Worm (Caenorhabditis elegans) whole organism, young adult: ENCODE data around the gene nhr-115.

Experiments used
- K12H6.12 ChIP-seq: fragments of 200-800 bp; sonication (Bioruptor generic); optimal IDR thresholded peaks from 2 replicates; lab custom pipeline; 2018; ENCODE audit warnings: mild to moderate bottlenecking, missing genetic modification characterization, missing compliant biosample characterization
- ama-1 ChIP-seq, 3 experiments: fragments of 150-350 bp in 1 of 3; sonication (generic microtip) in 2 of 3; optimal IDR thresholded peaks; 2 replicates each; lab custom pipeline; 2014 to 2018; ENCODE audit warnings: missing biosample characterization in 2 of 3, missing genetic modification characterization in 2 of 3, missing genetic modification reagents in 2 of 3
- lin-40 ChIP-seq: sonication (generic microtip); optimal IDR thresholded peaks from 2 replicates; lab custom pipeline; 2016; ENCODE audit warnings: missing genetic modification characterization, mild to moderate bottlenecking, missing compliant biosample characterization, missing genotype, missing genetic modification reagents
- tlf-1 ChIP-seq: fragments of 200-800 bp; sonication (Bioruptor generic); optimal IDR thresholded peaks from 2 replicates; lab custom pipeline; 2018; ENCODE audit warnings: mild to moderate bottlenecking, missing genetic modification characterization, missing compliant biosample characterization

- TF ChIP-seq ama-1 (optimal IDR thresholded peaks at IDR 0.05; lab: Kevin White, UChicago) (no peak), ama-1 (GFP tag; optimal IDR thresholded peaks at IDR 0.05; lab: Kevin White, UChicago) (no peak), K12H6.12 (tag; lab: Kevin White, UChicago) (no peak), tlf-1 (GFP tag; lab: Kevin White, UChicago) (no peak), lin-40 (no peak)
Measured at ce11 chrV:2306383-2306782, 14.0 kb downstream of the nhr-115 start.
